Fruit fly (Drosophila melanogaster) whole organism, embryonic: Measurements from ENCODE around the gene Roc1b.

Experiments used
- Awh ChIP-seq: fragments of 200-800 bp; sonication (Bioruptor generic); IDR thresholded peaks from 2 replicates; pipeline ENCODE4, ENCODE4 v1.3.6; 2022; ENCODE audit warnings: missing biosample characterization, missing genetic modification characterization
- CG10979 ChIP-seq: fragments of 200-800 bp; sonication (Bioruptor generic); optimal IDR thresholded peaks from 2 replicates; lab custom pipeline; 2018; ENCODE audit warnings: missing biosample characterization, mild to moderate bottlenecking, missing genetic modification characterization, moderate library complexity
- CG11723 ChIP-seq: fragments of 200-800 bp; sonication (Bioruptor generic); optimal IDR thresholded peaks from 2 replicates; lab custom pipeline; 2017; ENCODE audit warnings: missing biosample characterization, mild to moderate bottlenecking, missing genetic modification characterization
- CG12299 ChIP-seq: fragments of 200-800 bp; sonication (Bioruptor generic); optimal IDR thresholded peaks from 2 replicates; lab custom pipeline; 2018; ENCODE audit warnings: missing biosample characterization, mild to moderate bottlenecking, missing genetic modification characterization
- CG12659 ChIP-seq: fragments of 200-800 bp; sonication (Bioruptor generic); optimal IDR thresholded peaks from 3 replicates; lab custom pipeline; 2017; ENCODE audit warnings: mild to moderate bottlenecking, missing biosample characterization, missing genetic modification reagents, missing genetic modification characterization
- CG13894 ChIP-seq: fragments of 200-800 bp; sonication (Bioruptor generic); optimal IDR thresholded peaks from 3 replicates; lab custom pipeline; 2018; ENCODE audit warnings: missing biosample characterization, mild to moderate bottlenecking, missing genetic modification characterization, moderate library complexity
- CG14667 ChIP-seq: fragments of 200-800 bp; sonication (Bioruptor generic); IDR thresholded peaks from 2 replicates; pipeline ENCODE4 v1.3.6; 2022; ENCODE audit warnings: missing biosample characterization, missing genetic modification characterization
- CG15514 ChIP-seq: fragments of 200-800 bp; sonication (Bioruptor generic); optimal IDR thresholded peaks from 3 replicates; lab custom pipeline; 2017; ENCODE audit warnings: missing biosample characterization, missing genetic modification characterization, mild to moderate bottlenecking, moderate library complexity, missing genetic modification reagents
- CG17802 ChIP-seq: fragments of 200-800 bp; sonication (Bioruptor generic); optimal IDR thresholded peaks from 2 replicates; lab custom pipeline; 2018; ENCODE audit warnings: missing biosample characterization, mild to moderate bottlenecking, missing genetic modification characterization, moderate library complexity
- CG18011 ChIP-seq: fragments of 200-800 bp; sonication (Bioruptor generic); optimal IDR thresholded peaks from 2 replicates; lab custom pipeline; 2017; ENCODE audit warnings: missing biosample characterization, missing genetic modification characterization, mild to moderate bottlenecking, moderate library complexity, missing genotype
- CG18599 ChIP-seq: fragments of 200-800 bp; sonication (Bioruptor generic); optimal IDR thresholded peaks from 3 replicates; lab custom pipeline; 2017; ENCODE audit warnings: missing biosample characterization, missing genetic modification characterization, mild to moderate bottlenecking, moderate library complexity, missing genetic modification reagents
- CG2875 ChIP-seq: fragments of 200-800 bp; sonication (Bioruptor generic); optimal IDR thresholded peaks from 2 replicates; lab custom pipeline; 2017; ENCODE audit warnings: missing biosample characterization, mild to moderate bottlenecking, missing genetic modification characterization, missing genetic modification reagents
- CG30020 ChIP-seq: fragments of 200-800 bp; optimal IDR thresholded peaks from 2 replicates; lab custom pipeline; 2019; ENCODE audit warnings: missing biosample characterization, mild to moderate bottlenecking, missing genetic modification characterization, moderate library complexity
- CG32532 ChIP-seq: fragments of 200-800 bp; sonication (Bioruptor generic); IDR thresholded peaks from 2 replicates; pipeline ENCODE4 v1.3.6; 2022; ENCODE audit warnings: missing biosample characterization, missing genetic modification characterization
- CG34422 ChIP-seq: fragments of 200-800 bp; sonication (Bioruptor generic); IDR thresholded peaks from 3 replicates; pipeline ENCODE4 v1.3.6; 2022; ENCODE audit warnings: missing biosample characterization, missing genetic modification characterization
- CG3995 ChIP-seq: fragments of 200-800 bp; sonication (Bioruptor generic); optimal IDR thresholded peaks from 3 replicates; lab custom pipeline; 2016; ENCODE audit warnings: missing biosample characterization, missing genetic modification characterization
- CG7745 ChIP-seq: fragments of 200-800 bp; sonication (Bioruptor generic); optimal IDR thresholded peaks from 2 replicates; lab custom pipeline; 2018; ENCODE audit warnings: missing biosample characterization, mild to moderate bottlenecking, missing genetic modification characterization, moderate library complexity
- Dad ChIP-seq: fragments of 200-800 bp; sonication (Bioruptor generic); optimal IDR thresholded peaks from 3 replicates; lab custom pipeline; 2016; ENCODE audit warnings: missing biosample characterization, missing genetic modification characterization
- Dbx ChIP-seq: fragments of 200-800 bp; sonication (Bioruptor generic); IDR thresholded peaks from 3 replicates; pipeline ENCODE4 v1.3.6; 2022; ENCODE audit warnings: missing biosample characterization, missing genetic modification characterization
- Dp ChIP-seq: fragments of 200-800 bp; sonication (Bioruptor generic); optimal IDR thresholded peaks from 2 replicates; lab custom pipeline; 2018; ENCODE audit warnings: missing biosample characterization, mild to moderate bottlenecking, missing genetic modification characterization, moderate library complexity
- Hand ChIP-seq: fragments of 200-800 bp; sonication (Bioruptor generic); optimal IDR thresholded peaks from 2 replicates; lab custom pipeline; 2017; ENCODE audit warnings: mild to moderate bottlenecking, missing biosample characterization, missing genetic modification reagents, missing genetic modification characterization
- Hr78 ChIP-seq, 2 experiments: fragments of 200-800 bp in 1 of 2; fragments of >200 bp in 1 of 2; sonication (Bioruptor generic) in 1 of 2; optimal IDR thresholded peaks; 2 replicates each; lab custom pipeline; 2017 to 2019; ENCODE audit warnings: missing biosample characterization in 2 of 2, missing genetic modification characterization in 2 of 2, mild to moderate bottlenecking in 1 of 2, moderate library complexity in 1 of 2
- Meics ChIP-seq: fragments of 200-800 bp; sonication (Bioruptor generic); optimal IDR thresholded peaks from 2 replicates; lab custom pipeline; 2017; ENCODE audit warnings: missing biosample characterization, mild to moderate bottlenecking, missing genetic modification characterization
- NC2α ChIP-seq: fragments of 200-800 bp; sonication (Bioruptor generic); optimal IDR thresholded peaks from 2 replicates; lab custom pipeline; 2016; ENCODE audit warnings: missing biosample characterization, missing genetic modification characterization
- Trl ChIP-seq, 3 experiments: fragments of >200 bp in 2 of 3; fragments of 200-800 bp in 1 of 3; sonication (Bioruptor generic) in 1 of 3; optimal IDR thresholded peaks; 2 replicates in 1 of 3; 3 replicates in 2 of 3; lab custom pipeline; 2016 to 2017; ENCODE audit warnings: missing biosample characterization in 1 of 3, missing genetic modification characterization in 1 of 3
- Xbp1 ChIP-seq: fragments of 200-800 bp; sonication (Bioruptor generic); optimal IDR thresholded peaks from 3 replicates; lab custom pipeline; 2016; ENCODE audit warnings: missing biosample characterization, mild to moderate bottlenecking, missing genetic modification characterization
- ac ChIP-seq: fragments of 200-800 bp; sonication (Bioruptor generic); optimal IDR thresholded peaks from 3 replicates; lab custom pipeline; 2017; ENCODE audit warnings: missing biosample characterization, mild to moderate bottlenecking, missing genetic modification characterization
- ara ChIP-seq: fragments of 200-800 bp; sonication (Bioruptor generic); IDR thresholded peaks from 2 replicates; pipeline ENCODE4 v1.3.6; 2022; ENCODE audit warnings: missing biosample characterization, missing genetic modification characterization
- ftz-f1 ChIP-seq: fragments of 200-800 bp; sonication (Bioruptor generic); optimal IDR thresholded peaks from 2 replicates; lab custom pipeline; 2016; ENCODE audit warnings: missing biosample characterization, missing genetic modification characterization
- h ChIP-seq: fragments of >200 bp; optimal IDR thresholded peaks from 2 replicates; lab custom pipeline; 2017
- her ChIP-seq: fragments of 200-800 bp; sonication (Bioruptor generic); optimal IDR thresholded peaks from 2 replicates; lab custom pipeline; 2016; ENCODE audit warnings: missing biosample characterization, missing genetic modification characterization
- knrl ChIP-seq: fragments of 200-800 bp; sonication (Bioruptor generic); IDR thresholded peaks from 3 replicates; pipeline ENCODE4 v1.3.6; 2022; ENCODE audit warnings: missing biosample characterization, missing genetic modification characterization; ENCODE audit not compliant: partially characterized antibody
- lilli ChIP-seq: fragments of 200-800 bp; sonication (Bioruptor generic); optimal IDR thresholded peaks from 3 replicates; lab custom pipeline; 2016; ENCODE audit warnings: missing biosample characterization, missing genetic modification characterization
- maf-S ChIP-seq: fragments of 200-800 bp; sonication (Bioruptor generic); optimal IDR thresholded peaks from 2 replicates; lab custom pipeline; 2016; ENCODE audit warnings: missing biosample characterization, missing genetic modification characterization
- nmo ChIP-seq: fragments of 200-800 bp; sonication (Bioruptor generic); optimal IDR thresholded peaks from 2 replicates; lab custom pipeline; 2018; ENCODE audit warnings: missing biosample characterization, mild to moderate bottlenecking, missing genetic modification characterization, moderate library complexity
- nom ChIP-seq: fragments of 200-800 bp; sonication (Bioruptor generic); optimal IDR thresholded peaks from 2 replicates; lab custom pipeline; 2017; ENCODE audit warnings: missing biosample characterization, missing genetic modification characterization, mild to moderate bottlenecking, moderate library complexity, missing genetic modification reagents
- pan ChIP-seq, 4 experiments: fragments of >200 bp in 3 of 4; fragments of 200-800 bp in 1 of 4; sonication (Bioruptor generic) in 1 of 4; optimal IDR thresholded peaks in 3 of 4; IDR thresholded peaks in 1 of 4; 2 replicates each; pipeline versions ENCODE4 v1.3.6 to Lab custom; 2017 to 2022; ENCODE audit warnings: missing biosample characterization in 2 of 4, missing genetic modification characterization in 2 of 4, mixed read lengths in 1 of 4
- pb ChIP-seq: fragments of 200-800 bp; sonication (Bioruptor generic); optimal IDR thresholded peaks from 3 replicates; lab custom pipeline; 2016; ENCODE audit warnings: missing biosample characterization, missing genetic modification characterization
- prd ChIP-seq, 3 experiments: fragments of >200 bp in 2 of 3; fragments of 200-800 bp in 1 of 3; sonication (Bioruptor generic) in 1 of 3; optimal IDR thresholded peaks in 2 of 3; IDR thresholded peaks in 1 of 3; 2 replicates in 2 of 3; 3 replicates in 1 of 3; pipeline versions ENCODE4 v1.3.6 to Lab custom; 2017 to 2022; ENCODE audit warnings: missing biosample characterization in 1 of 3, missing genetic modification characterization in 1 of 3
- sim ChIP-seq: fragments of 200-800 bp; sonication (Bioruptor generic); IDR thresholded peaks from 2 replicates; pipeline ENCODE4 v1.3.6; 2022; ENCODE audit warnings: missing biosample characterization, missing genetic modification characterization
- sna ChIP-seq: fragments of 200-800 bp; sonication (Bioruptor generic); IDR thresholded peaks from 2 replicates; pipeline ENCODE4 v1.3.6; 2022; ENCODE audit warnings: missing biosample characterization, missing genetic modification characterization; ENCODE audit not compliant: partially characterized antibody
- tap ChIP-seq: fragments of 200-800 bp; optimal IDR thresholded peaks from 3 replicates; lab custom pipeline; 2019; ENCODE audit warnings: missing biosample characterization, mild to moderate bottlenecking, missing genetic modification characterization, moderate library complexity
- toy ChIP-seq: fragments of 200-800 bp; sonication (Bioruptor generic); IDR thresholded peaks from 2 replicates; pipeline ENCODE4 v1.3.6; 2022; ENCODE audit warnings: missing biosample characterization, missing genetic modification characterization
- vnd ChIP-seq: fragments of 200-800 bp; sonication (Bioruptor generic); IDR thresholded peaks from 3 replicates; pipeline ENCODE4 v1.3.6; 2022; ENCODE audit warnings: missing biosample characterization, missing genetic modification characterization; ENCODE audit not compliant: partially characterized antibody
- zen2 ChIP-seq: fragments of 200-800 bp; sonication (Bioruptor generic); IDR thresholded peaks from 3 replicates; pipeline ENCODE4 v1.3.6; 2022; ENCODE audit warnings: missing biosample characterization, missing genetic modification characterization; ENCODE audit not compliant: partially characterized antibody

The Roc1b gene

DNA sequence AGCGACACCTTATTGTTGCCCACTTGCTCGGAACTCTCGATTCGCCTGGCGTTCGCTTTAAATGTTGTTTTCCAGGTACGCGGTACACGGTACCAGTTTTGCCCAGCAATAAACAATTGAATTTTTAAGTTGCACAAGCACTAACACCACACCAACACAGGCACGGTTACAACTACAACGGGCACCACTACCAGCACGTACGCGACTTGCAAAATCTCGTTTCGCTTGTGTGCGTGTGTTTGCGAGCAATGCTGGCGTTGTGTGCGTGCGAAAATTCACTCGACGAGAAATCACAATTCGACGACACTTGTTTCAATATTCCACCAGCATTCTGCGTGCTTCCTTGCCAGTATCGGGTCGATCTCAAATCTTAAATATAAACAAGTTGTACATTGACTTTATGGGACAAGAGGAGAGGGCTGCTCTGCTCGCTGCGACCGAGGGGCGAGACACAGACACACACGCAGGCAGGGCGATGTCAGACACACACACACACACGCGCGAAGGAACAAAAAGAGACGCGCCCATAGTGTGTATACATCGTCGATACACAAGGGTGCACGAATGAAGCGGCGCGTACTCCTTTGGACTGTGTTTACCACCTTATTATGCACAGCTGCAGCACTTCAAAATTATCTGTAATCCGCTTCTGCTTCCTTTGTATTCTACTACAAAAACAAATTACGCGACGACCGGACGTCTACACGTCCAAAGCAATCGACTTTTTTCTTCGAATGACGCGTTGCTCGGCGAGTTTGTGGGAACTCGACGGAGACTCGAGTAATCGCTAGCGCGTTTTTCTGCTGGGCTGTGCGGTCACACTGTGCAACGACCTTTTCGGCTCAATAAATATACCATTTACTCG is 38.4 kb upstream of the Roc1b start, which contains the start of gene fwd (continued):
- TF ChIP-seq sna (GFP tag; lab: Robert Waterston, UW) (peak; percentile 24; the same call in 1 of the 2 replicates), Trl (optimal IDR thresholded peaks at IDR 0.05; lab: Kevin White, UChicago) (no peak), Trl (GFP tag; optimal IDR thresholded peaks at IDR 0.05; lab: Kevin White, UChicago) (no peak), CG7745 (no peak), CG11723 (GFP tag; lab: Kevin White, UChicago) (no peak), nmo (GFP tag; lab: Kevin White, UChicago) (peak; percentile 67), ara (GFP tag; lab: Robert Waterston, UW) (peak; percentile 36; the same call in 1 of the 2 replicates), Dp (peak; percentile 60), CG32532 (GFP tag; lab: Robert Waterston, UW) (peak; percentile 36; the same call in 1 of the 2 replicates), toy (no peak), sim (GFP tag; lab: Robert Waterston, UW) (no peak), zen2 (no peak), CG12299 (tag; lab: Kevin White, UChicago) (no peak), CG10979 (tag; lab: Kevin White, UChicago) (peak; percentile 25), CG15514 (GFP tag; lab: Kevin White, UChicago) (peak; percentile 81), lilli (GFP tag; lab: Kevin White, UChicago) (peak; percentile 38), ac (GFP tag; lab: Kevin White, UChicago) (no peak), pb (peak; percentile 26), nom (peak; percentile 31), CG2875 (GFP tag; lab: Kevin White, UChicago) (peak; percentile 22), CG14667 (no peak), CG12659 (GFP tag; lab: Kevin White, UChicago) (peak; percentile 84), maf-S (GFP tag; lab: Kevin White, UChicago) (no peak), vnd (GFP tag; lab: Robert Waterston, UW) (0 out of 3 replicates have a peak, but pooled peaks have one; percentile 11), CG13894 (tag; lab: Kevin White, UChicago) (peak; percentile 49), h (lab: Kevin White, UChicago) (no peak), Awh (GFP tag; lab: Robert Waterston, UW) (no peak; the same call in 1 of the 2 replicates), tap (peak; percentile 46), Xbp1 (GFP tag; lab: Kevin White, UChicago) (peak; percentile 31), Hand (GFP tag; lab: Kevin White, UChicago) (peak; percentile 30), prd (optimal IDR thresholded peaks at IDR 0.05; lab: Kevin White, UChicago) (no peak), prd (GFP tag; IDR thresholded peaks at IDR 0.05; lab: Robert Waterston, UW) (0 out of 3 replicates have a peak, but pooled peaks have one; percentile 21), CG18011 (GFP tag; lab: Kevin White, UChicago) (no peak), Meics (GFP tag; lab: Kevin White, UChicago) (peak; percentile 14), CG34422 (GFP tag; lab: Robert Waterston, UW) (peak; percentile 72; the same call in 1 of the 3 replicates), ftz-f1 (GFP tag; lab: Kevin White, UChicago) (peak; percentile 56), CG30020 (tag; lab: Kevin White, UChicago) (peak; percentile 54), NC2α (GFP tag; lab: Kevin White, UChicago) (peak; percentile 2), her (GFP tag; lab: Kevin White, UChicago) (peak; percentile 100), CG17802 (no peak), pan (optimal IDR thresholded peaks at IDR 0.05; lab: Kevin White, UChicago) (no peak), pan (GFP tag; optimal IDR thresholded peaks at IDR 0.05 in 1 of 2, IDR thresholded peaks at IDR 0.05 in 1 of 2) (no peak), Dbx (GFP tag; lab: Robert Waterston, UW) (peak; percentile 40; the same call in 1 of the 3 replicates), CG3995 (peak; percentile 30), knrl (GFP tag; lab: Robert Waterston, UW) (peak; percentile 58; the same call in 2 of the 3 replicates), Hr78 (GFP tag; optimal IDR thresholded peaks at IDR 0.05; lab: Kevin White, UChicago) (peak in 1 of 2 experiments; percentile 57), Dad (GFP tag; lab: Kevin White, UChicago) (no peak), CG18599 (GFP tag; lab: Kevin White, UChicago) (peak; percentile 71)
